Fruit fly (Drosophila melanogaster): ENCODE results near the gene Tom.

DNA sequence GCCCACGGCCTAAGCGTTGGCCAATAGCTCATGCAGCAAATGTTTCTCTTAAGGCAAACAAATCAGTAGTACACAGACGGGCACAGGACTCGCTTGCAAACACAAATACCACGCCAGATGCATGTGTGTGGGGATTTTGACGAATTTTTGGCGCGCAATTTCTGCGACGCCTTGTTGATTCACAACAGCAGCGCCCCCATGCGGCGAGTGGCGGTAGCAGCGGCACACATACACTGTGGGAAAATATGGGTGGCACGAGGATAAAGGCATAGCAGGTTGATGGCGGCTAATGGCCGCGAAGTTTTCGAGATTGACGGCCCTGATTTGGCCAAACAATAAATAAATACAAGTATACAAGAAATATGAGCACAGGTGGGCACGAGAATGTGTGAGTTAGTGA, 43.5 kb upstream of the Tom start:
- TF ChIP-seq Snoo (tag; optimal IDR thresholded peaks at IDR 0.05), result no peak
- TF ChIP-seq CG13204 (GFP tag; optimal IDR thresholded peaks at IDR 0.05), result no peak
- no peak for TF ChIP-seq CG8159 (tag; optimal IDR thresholded peaks at IDR 0.05)
- no peak for TF ChIP-seq EcR (GFP tag; optimal IDR thresholded peaks at IDR 0.05)
- TF ChIP-seq CG34367 (tag; optimal IDR thresholded peaks at IDR 0.05), result no peak
- no peak for TF ChIP-seq CG32121 (GFP tag; IDR thresholded peaks at IDR 0.05)
- no peak for TF ChIP-seq fd96Ca (GFP tag; IDR thresholded peaks at IDR 0.05)
- no peak for TF ChIP-seq CG9948 (tag; optimal IDR thresholded peaks at IDR 0.05)
- no peak for TF ChIP-seq CG8301 (tag; optimal IDR thresholded peaks at IDR 0.05)
- TF ChIP-seq rn (GFP tag; IDR thresholded peaks at IDR 0.05), result no peak
- no peak for TF ChIP-seq CG10348 (GFP tag; IDR thresholded peaks at IDR 0.05)
